Worm (Caenorhabditis elegans): ENCODE results near the gene fbxc-33.

fbxc-33 gene

ce11 chrII:913222-913722 is at the start of gene fbxc-33:
TSS of gene fbxc-33 (plus strand) at chrII:913672.
- TF ChIP-seq ama-1 (optimal IDR thresholded peaks at IDR 0.05) (no peak), ceh-36 (tag; optimal IDR thresholded peaks at IDR 0.05) (no peak), tbx-11 (GFP tag; IDR thresholded peaks at IDR 0.05) (no peak), hnd-1 (tag; optimal IDR thresholded peaks at IDR 0.05) (no peak), tra-4 (tag; optimal IDR thresholded peaks at IDR 0.05) (no peak)

ce11 chrII:866801-867200 is 46.7 kb upstream of the fbxc-33 start, which contains the start of gene Y46B2A.3:
TSS of gene Y46B2A.3 (minus strand) at chrII:866901.
- no peak for TF ChIP-seq pes-1 (GFP tag; IDR thresholded peaks at IDR 0.05)
- no peak for TF ChIP-seq ama-1 (optimal IDR thresholded peaks at IDR 0.05)
- TF ChIP-seq flt-1 (GFP tag; IDR thresholded peaks at IDR 0.05) = no peak
- TF ChIP-seq scrt-1 (GFP tag; IDR thresholded peaks at IDR 0.05) = no peak
- no peak for TF ChIP-seq hmg-4 (GFP tag; optimal IDR thresholded peaks at IDR 0.05)
- TF ChIP-seq tra-4 (tag; optimal IDR thresholded peaks at IDR 0.05) = no peak
- no peak for TF ChIP-seq hnd-1 (tag; optimal IDR thresholded peaks at IDR 0.05)
- no peak for TF ChIP-seq F13C5.2 (tag; optimal IDR thresholded peaks at IDR 0.05)
- no peak for TF ChIP-seq tbx-37 (GFP tag; conservative IDR thresholded peaks at IDR 0.05)
- TF ChIP-seq tbx-11 (GFP tag; IDR thresholded peaks at IDR 0.05) = no peak
- TF ChIP-seq aly-1 (tag; optimal IDR thresholded peaks at IDR 0.05) = no peak
- no peak for TF ChIP-seq ceh-13 (GFP tag; optimal IDR thresholded peaks at IDR 0.05)

ce11 chrII:868240-868864 is 45.1 kb upstream of the fbxc-33 start, which contains the start of gene fbxc-51:
TSS of gene fbxc-51 (plus strand) at chrII:868814.
- TF ChIP-seq ets-7 (tag; optimal IDR thresholded peaks at IDR 0.05) (no peak), tbx-37 (GFP tag; conservative IDR thresholded peaks at IDR 0.05) (no peak), scrt-1 (GFP tag; IDR thresholded peaks at IDR 0.05) (no peak), pes-1 (GFP tag; IDR thresholded peaks at IDR 0.05) (no peak), sea-1 (GFP tag; conservative IDR thresholded peaks at IDR 0.05) (no peak), flt-1 (GFP tag; IDR thresholded peaks at IDR 0.05) (no peak), aly-1 (tag; optimal IDR thresholded peaks at IDR 0.05) (no peak), hmg-4 (GFP tag; optimal IDR thresholded peaks at IDR 0.05) (no peak), ama-1 (optimal IDR thresholded peaks at IDR 0.05) (no peak), ceh-36 (tag; optimal IDR thresholded peaks at IDR 0.05) (no peak), hmbx-1 (tag; optimal IDR thresholded peaks at IDR 0.05) (no peak)

ce11 chrII:869316-869715 is 44.2 kb upstream of the fbxc-33 start:
- TF ChIP-seq hnd-1 (tag; optimal IDR thresholded peaks at IDR 0.05) = no peak
- no peak for TF ChIP-seq hmg-4 (GFP tag; optimal IDR thresholded peaks at IDR 0.05)
- no peak for TF ChIP-seq ceh-36 (tag; optimal IDR thresholded peaks at IDR 0.05)
- TF ChIP-seq ama-1 (optimal IDR thresholded peaks at IDR 0.05) = no peak
- TF ChIP-seq scrt-1 (GFP tag; IDR thresholded peaks at IDR 0.05) = no peak

- TF ChIP-seq tbx-37 (GFP tag; conservative IDR thresholded peaks at IDR 0.05) = no peak
- TF ChIP-seq pes-1 (GFP tag; IDR thresholded peaks at IDR 0.05) = peak; percentile 61
These were observed 40.3 kb upstream of the fbxc-33 start, which contains the start of gene alg-2 for ce11 chrII:872993-873787. TSS of gene alg-2 (plus strand) at chrII:873212.

- TF ChIP-seq flt-1 (GFP tag; IDR thresholded peaks at IDR 0.05) (no peak), ets-7 (tag; optimal IDR thresholded peaks at IDR 0.05) (no peak), scrt-1 (GFP tag; IDR thresholded peaks at IDR 0.05) (no peak), F13C5.2 (tag; optimal IDR thresholded peaks at IDR 0.05) (no peak), hnd-1 (tag; optimal IDR thresholded peaks at IDR 0.05) (no peak), tbx-37 (GFP tag; conservative IDR thresholded peaks at IDR 0.05) (no peak), hmg-4 (GFP tag; optimal IDR thresholded peaks at IDR 0.05) (no peak), B0310.2 (tag; optimal IDR thresholded peaks at IDR 0.05) (no peak), sea-1 (GFP tag; conservative IDR thresholded peaks at IDR 0.05) (no peak), ama-1 (optimal IDR thresholded peaks at IDR 0.05) (no peak), tbx-11 (GFP tag; IDR thresholded peaks at IDR 0.05) (no peak), pes-1 (GFP tag; IDR thresholded peaks at IDR 0.05) (no peak), ceh-13 (GFP tag; optimal IDR thresholded peaks at IDR 0.05) (no peak), ceh-36 (tag; optimal IDR thresholded peaks at IDR 0.05) (no peak)
These were observed 37.7 kb upstream of the fbxc-33 start for ce11 chrII:875739-876138.

ce11 chrII:880666-881226 is 32.7 kb upstream of the fbxc-33 start:
- TF ChIP-seq tra-4 (tag; optimal IDR thresholded peaks at IDR 0.05) (no peak), flt-1 (GFP tag; IDR thresholded peaks at IDR 0.05) (no peak), scrt-1 (GFP tag; IDR thresholded peaks at IDR 0.05) (no peak), tbx-11 (GFP tag; IDR thresholded peaks at IDR 0.05) (no peak), sea-1 (GFP tag; conservative IDR thresholded peaks at IDR 0.05) (no peak), ets-7 (tag; optimal IDR thresholded peaks at IDR 0.05) (no peak), hmg-4 (GFP tag; optimal IDR thresholded peaks at IDR 0.05) (no peak), hnd-1 (tag; optimal IDR thresholded peaks at IDR 0.05) (no peak), ceh-13 (GFP tag; optimal IDR thresholded peaks at IDR 0.05) (no peak), ceh-36 (tag; optimal IDR thresholded peaks at IDR 0.05) (no peak), aly-1 (tag; optimal IDR thresholded peaks at IDR 0.05) (no peak), pes-1 (GFP tag; IDR thresholded peaks at IDR 0.05) (no peak), hmbx-1 (tag; optimal IDR thresholded peaks at IDR 0.05) (no peak), F13C5.2 (tag; optimal IDR thresholded peaks at IDR 0.05) (no peak), tbx-37 (GFP tag; conservative IDR thresholded peaks at IDR 0.05) (no peak), ama-1 (optimal IDR thresholded peaks at IDR 0.05) (no peak), B0310.2 (tag; optimal IDR thresholded peaks at IDR 0.05) (no peak)

All from whole organism, early embryonic.